Worm (Caenorhabditis elegans) whole organism, late embryonic: ENCODE measurements around the gene K10C2.2.

Source experiments
- C08G9.2 ChIP-seq: sonication (generic microtip); optimal IDR thresholded peaks from 2 replicates; lab custom pipeline; 2016; ENCODE audit warnings: mild to moderate bottlenecking, missing genetic modification characterization, moderate library complexity, missing compliant biosample characterization
- F13H6.1 ChIP-seq: sonication (generic microtip); optimal IDR thresholded peaks from 2 replicates; lab custom pipeline; 2016; ENCODE audit warnings: missing genetic modification characterization, missing compliant biosample characterization
- T23F11.4 ChIP-seq: fragments of 200-800 bp; sonication (Bioruptor generic); optimal IDR thresholded peaks from 2 replicates; lab custom pipeline; 2018; ENCODE audit warnings: mild to moderate bottlenecking, missing genetic modification characterization, missing compliant biosample characterization
- Y22D7AL.16 ChIP-seq: sonication (generic microtip); optimal IDR thresholded peaks from 2 replicates; lab custom pipeline; 2016; ENCODE audit warnings: missing genetic modification characterization, missing compliant biosample characterization
- ceh-19 ChIP-seq: fragments of 200-800 bp; sonication (Bioruptor generic); optimal IDR thresholded peaks from 2 replicates; lab custom pipeline; 2018; ENCODE audit warnings: mild to moderate bottlenecking, missing genetic modification characterization, missing compliant biosample characterization
- ceh-2 ChIP-seq: sonication (generic microtip); optimal IDR thresholded peaks from 2 replicates; lab custom pipeline; 2016; ENCODE audit warnings: missing genotype, missing genetic modification characterization, missing compliant biosample characterization
- ceh-24 ChIP-seq: sonication (generic microtip); optimal IDR thresholded peaks from 2 replicates; lab custom pipeline; 2016; ENCODE audit warnings: mild to moderate bottlenecking, missing genetic modification characterization, missing compliant biosample characterization
- ceh-34 ChIP-seq: sonication (generic microtip); optimal IDR thresholded peaks from 2 replicates; lab custom pipeline; 2016; ENCODE audit warnings: mild to moderate bottlenecking, missing genetic modification characterization, missing compliant biosample characterization
- ceh-45 ChIP-seq: fragments of 200-800 bp; sonication (Bioruptor generic); IDR thresholded peaks from 2 replicates; pipeline ENCODE4 v1.3.6; 2022; ENCODE audit warnings: missing genetic modification reagents, missing genetic modification characterization, missing compliant biosample characterization
- ceh-48 ChIP-seq: sonication (generic microtip); optimal IDR thresholded peaks from 2 replicates; lab custom pipeline; 2016; ENCODE audit warnings: missing genetic modification characterization, inconsistent platforms, missing compliant biosample characterization
- ceh-6 ChIP-seq: fragments of 200-800 bp; sonication (Bioruptor generic); optimal IDR thresholded peaks from 2 replicates; lab custom pipeline; 2018; ENCODE audit warnings: mild to moderate bottlenecking, missing genetic modification characterization, missing compliant biosample characterization
- ceh-9 ChIP-seq: sonication (generic microtip); optimal IDR thresholded peaks from 2 replicates; lab custom pipeline; 2016; ENCODE audit warnings: mild to moderate bottlenecking, missing genetic modification characterization, inconsistent platforms, missing compliant biosample characterization
- che-1 ChIP-seq: sonication (generic microtip); optimal IDR thresholded peaks from 2 replicates; lab custom pipeline; 2016; ENCODE audit warnings: mild to moderate bottlenecking, missing genetic modification characterization, missing compliant biosample characterization
- elt-2 ChIP-seq: sonication (generic microtip); optimal IDR thresholded peaks from 2 replicates; lab custom pipeline; 2016; ENCODE audit warnings: missing genetic modification reagents, missing genetic modification characterization, missing compliant biosample characterization
- hlh-15 ChIP-seq: sonication (generic microtip); optimal IDR thresholded peaks from 2 replicates; lab custom pipeline; 2016; ENCODE audit warnings: missing genetic modification characterization, missing compliant biosample characterization
- hlh-30 ChIP-seq: sonication (generic microtip); optimal IDR thresholded peaks from 2 replicates; lab custom pipeline; 2017; ENCODE audit warnings: antibody characterized with exemption, missing genetic modification characterization, missing compliant biosample characterization; ENCODE audit not compliant: insufficient read depth
- lim-6 ChIP-seq: sonication (generic microtip); optimal IDR thresholded peaks from 2 replicates; lab custom pipeline; 2016; ENCODE audit warnings: missing genetic modification characterization, missing compliant biosample characterization
- mec-3 ChIP-seq: sonication (generic microtip); optimal IDR thresholded peaks from 2 replicates; lab custom pipeline; 2016; ENCODE audit warnings: borderline replicate concordance, missing genetic modification characterization, missing compliant biosample characterization
- odd-2 ChIP-seq: sonication (generic microtip); optimal IDR thresholded peaks from 2 replicates; lab custom pipeline; 2017; ENCODE audit warnings: antibody characterized with exemption, mild to moderate bottlenecking, missing genetic modification characterization, missing compliant biosample characterization
- pat-9 ChIP-seq: fragments of 200-800 bp; sonication (Bioruptor generic); optimal IDR thresholded peaks from 2 replicates; lab custom pipeline; 2018; ENCODE audit warnings: mild to moderate bottlenecking, missing genetic modification characterization, moderate library complexity, missing compliant biosample characterization
- pax-1 ChIP-seq: fragments of 150-350 bp; optimal IDR thresholded peaks from 2 replicates; lab custom pipeline; 2014; ENCODE audit warnings: missing biosample characterization, missing genetic modification characterization
- pha-2 ChIP-seq: sonication (generic microtip); optimal IDR thresholded peaks from 2 replicates; lab custom pipeline; 2017; ENCODE audit warnings: mild to moderate bottlenecking, missing genetic modification characterization, missing compliant biosample characterization
- pqm-1 ChIP-seq: sonication (generic microtip); optimal IDR thresholded peaks from 2 replicates; lab custom pipeline; 2016; ENCODE audit warnings: missing genetic modification characterization, missing compliant biosample characterization
- pros-1 ChIP-seq: fragments of 150-350 bp; optimal IDR thresholded peaks from 2 replicates; lab custom pipeline; 2014; ENCODE audit warnings: missing biosample characterization, missing genetic modification reagents, missing genetic modification characterization
- rnt-1 ChIP-seq: sonication (generic microtip); optimal IDR thresholded peaks from 2 replicates; lab custom pipeline; 2016; ENCODE audit warnings: missing genetic modification characterization, missing compliant biosample characterization
- sox-2 ChIP-seq: fragments of 200-800 bp; sonication (Bioruptor generic); IDR thresholded peaks from 2 replicates; pipeline ENCODE4 v1.3.6; 2022; ENCODE audit warnings: missing genetic modification reagents, missing genetic modification characterization, missing compliant biosample characterization
- syd-9 ChIP-seq: sonication (generic microtip); optimal IDR thresholded peaks from 2 replicates; lab custom pipeline; 2016; ENCODE audit warnings: mild to moderate bottlenecking, missing genetic modification characterization, moderate library complexity, missing compliant biosample characterization
- unc-3 ChIP-seq, 2 experiments: fragments of 200-800 bp in 1 of 2; sonication (Bioruptor generic) in 1 of 2; sonication (generic microtip) in 1 of 2; conservative IDR thresholded peaks in 1 of 2; optimal IDR thresholded peaks in 1 of 2; 2 replicates each; pipeline versions ENCODE4 v1.3.6 to Lab custom; 2016 to 2022; ENCODE audit warnings: missing compliant biosample characterization in 2 of 2, missing genetic modification characterization in 2 of 2, missing genetic modification reagents in 1 of 2
- unc-86 ChIP-seq: sonication (generic microtip); optimal IDR thresholded peaks from 2 replicates; lab custom pipeline; 2016; ENCODE audit warnings: missing genetic modification characterization, missing compliant biosample characterization
- zip-5 ChIP-seq: sonication (generic microtip); optimal IDR thresholded peaks from 2 replicates; lab custom pipeline; 2016; ENCODE audit warnings: missing genetic modification characterization, missing compliant biosample characterization

Gene K10C2.2

ce11 chrX:6450839-6451491, 17.4 kb upstream of the K10C2.2 start, which contains the start of the genes grl-6 and K10C2.6:
TSS of gene grl-6 (minus strand) at chrX:6450939.
TSS of gene K10C2.6 (plus strand) at chrX:6451441.
- TF ChIP-seq elt-2 (tag; lab: Kevin White, UChicago) = no peak
- no peak for TF ChIP-seq ceh-19 (GFP tag; lab: Kevin White, UChicago)
- TF ChIP-seq zip-5 (tag; lab: Kevin White, UChicago) = no peak
- no peak for TF ChIP-seq pat-9 (tag; lab: Kevin White, UChicago)
- TF ChIP-seq sox-2 (GFP tag; lab: Robert Waterston, UW) = no peak
- TF ChIP-seq hlh-15 (tag; lab: Kevin White, UChicago) = no peak
- no peak for TF ChIP-seq T23F11.4 (GFP tag; lab: Kevin White, UChicago)
- TF ChIP-seq C08G9.2 (tag; lab: Kevin White, UChicago) = no peak
- TF ChIP-seq ceh-24 (tag; lab: Kevin White, UChicago) = no peak
- TF ChIP-seq pax-1 (tag; lab: Kevin White, UChicago) = no peak

DNA sequence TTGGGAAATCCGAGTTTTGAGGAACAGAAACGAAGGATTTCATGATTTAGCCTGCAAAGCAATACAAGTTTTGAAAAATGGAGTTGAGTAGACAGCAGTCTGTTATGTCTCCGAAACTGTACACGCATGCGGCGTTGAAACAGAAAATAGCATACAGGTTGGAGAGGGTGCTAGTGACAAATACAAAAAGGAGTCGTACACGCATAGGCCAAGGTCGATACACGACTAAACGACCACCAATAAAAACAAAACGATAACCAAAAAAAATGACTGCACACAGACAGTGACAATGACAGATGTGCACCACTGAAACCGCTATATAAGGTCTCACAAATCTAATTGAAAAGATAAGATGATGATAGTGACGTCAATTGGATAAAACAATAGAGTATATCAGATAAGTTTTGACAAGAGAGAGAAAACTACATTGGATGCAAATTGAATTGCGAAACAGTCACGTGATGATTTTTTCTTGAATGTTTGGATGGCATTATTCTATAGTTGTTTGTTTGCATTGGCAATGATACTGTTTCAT, 15.3 kb upstream of the K10C2.2 start, which contains the start of gene fah-1:
Gene fah-1 (minus strand): TSS at position 51 of the 535 bp plus-strand sequence.
- TF ChIP-seq mec-3 (tag; lab: Kevin White, UChicago) = no peak
- no peak for TF ChIP-seq zip-5 (tag; lab: Kevin White, UChicago)
- no peak for TF ChIP-seq lim-6 (tag; lab: Kevin White, UChicago)
- TF ChIP-seq hlh-30 (tag; lab: Kevin White, UChicago) = peak; percentile 61
- TF ChIP-seq elt-2 (tag; lab: Kevin White, UChicago) = peak; percentile 22
- TF ChIP-seq ceh-6 = no peak
- no peak for TF ChIP-seq unc-86 (tag; lab: Kevin White, UChicago)
- TF ChIP-seq hlh-15 (tag; lab: Kevin White, UChicago) = no peak
- no peak for TF ChIP-seq ceh-34 (tag; lab: Kevin White, UChicago)
- TF ChIP-seq ceh-2 (tag; lab: Kevin White, UChicago) = no peak
- no peak for TF ChIP-seq C08G9.2 (tag; lab: Kevin White, UChicago)
- no peak for TF ChIP-seq pax-1 (tag; lab: Kevin White, UChicago)
- TF ChIP-seq ceh-45 (GFP tag; lab: Robert Waterston, UW) = no peak
- TF ChIP-seq Y22D7AL.16 (tag; lab: Kevin White, UChicago) = no peak
- no peak for TF ChIP-seq pha-2
- no peak for TF ChIP-seq ceh-48 (tag; lab: Kevin White, UChicago)

ce11 chrX:6446564-6446963, 13.0 kb upstream of the K10C2.2 start, which contains the start of gene asp-14:
TSS of gene asp-14 (minus strand) at chrX:6446664.
- TF ChIP-seq odd-2 (tag; lab: Kevin White, UChicago) = no peak
- TF ChIP-seq, all 69 proteins: peak for 0

ce11 chrX:6445239-6445638, 11.7 kb upstream of the K10C2.2 start:
- TF ChIP-seq F13H6.1 (tag; lab: Kevin White, UChicago) (no peak), rnt-1 (tag; lab: Kevin White, UChicago) (no peak), che-1 (tag; lab: Kevin White, UChicago) (no peak), ceh-45 (GFP tag; lab: Robert Waterston, UW) (no peak), ceh-9 (tag; lab: Kevin White, UChicago) (no peak), pros-1 (tag; lab: Kevin White, UChicago) (no peak), syd-9 (tag; lab: Kevin White, UChicago) (no peak), unc-3 (GFP tag; conservative IDR thresholded peaks at IDR 0.05; lab: Robert Waterston, UW) (no peak), unc-3 (tag; optimal IDR thresholded peaks at IDR 0.05; lab: Kevin White, UChicago) (no peak), sox-2 (GFP tag; lab: Robert Waterston, UW) (no peak)

- TF ChIP-seq pqm-1 (tag; lab: Kevin White, UChicago) (no peak), Y22D7AL.16 (tag; lab: Kevin White, UChicago) (no peak)
These were observed 9.8 kb upstream of the K10C2.2 start, which contains the start of gene K10C2.7 for ce11 chrX:6443373-6443772. TSS of gene K10C2.7 (minus strand) at chrX:6443473.
